Fruit fly (Drosophila melanogaster): Measurements from ENCODE around the gene CG15155.

DNA sequence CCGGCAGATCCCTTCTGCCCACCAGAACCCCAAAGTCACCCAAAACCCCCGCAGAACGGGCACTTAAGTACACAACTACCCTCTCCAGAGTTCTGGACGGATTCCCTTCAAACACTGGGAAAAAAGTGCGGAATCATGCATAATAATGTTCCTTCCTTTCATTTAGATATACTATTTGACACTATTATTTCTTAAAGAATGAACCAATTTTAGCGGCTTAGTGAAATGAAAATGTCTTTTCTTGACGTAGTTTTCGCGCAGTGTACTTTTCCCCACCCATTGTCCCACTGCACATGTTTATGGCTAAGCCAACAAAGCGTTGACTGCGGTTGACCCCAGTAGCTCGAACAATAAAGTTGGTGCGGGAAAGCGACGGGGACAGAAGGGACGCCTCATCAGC lies 32.0 kb downstream of the CG15155 start:
- no peak for TF ChIP-seq CTCF (optimal IDR thresholded peaks at IDR 0.05)
- TF ChIP-seq CG8478 (optimal IDR thresholded peaks at IDR 0.05), result no peak
